Worm (Caenorhabditis elegans) whole organism, young adult: Measurements from ENCODE around the gene F11C7.6.
A peak's percentile ranks its signal among the peaks of the same experiment; 100 is the strongest.
"Not testable (repeated sequence)": the region's sequence is repeated elsewhere in the genome, so short reads cannot be mapped to it uniquely, and the experiment has no call there.

Experiments used
- C17E4.6 ChIP-seq: fragments of 200-800 bp; sonication (Bioruptor generic); IDR thresholded peaks from 2 replicates; pipeline ENCODE4 v1.3.6; 2022; ENCODE audit warnings: missing genetic modification reagents, missing genetic modification characterization, missing compliant biosample characterization
- D2030.7 ChIP-seq: fragments of 200-800 bp; sonication (Bioruptor generic); IDR thresholded peaks from 2 replicates; pipeline ENCODE4 v1.3.6; 2022; ENCODE audit warnings: missing genetic modification reagents, missing genetic modification characterization, missing compliant biosample characterization
- F33H1.4 ChIP-seq: fragments of 200-800 bp; sonication (Bioruptor generic); IDR thresholded peaks from 2 replicates; pipeline ENCODE4 v1.3.6; 2022; ENCODE audit warnings: missing genetic modification reagents, missing genetic modification characterization, missing compliant biosample characterization
- F37B4.10 ChIP-seq: fragments of 200-800 bp; sonication (Bioruptor generic); IDR thresholded peaks from 2 replicates; pipeline ENCODE4 v1.3.6; 2022; ENCODE audit warnings: missing genetic modification characterization, missing compliant biosample characterization
- Y53G8AR.9 ChIP-seq: fragments of 200-800 bp; sonication (Bioruptor generic); conservative IDR thresholded peaks from 2 replicates; pipeline ENCODE4 v1.3.6; 2022; ENCODE audit warnings: missing genetic modification reagents, missing genetic modification characterization, missing compliant biosample characterization
- Y56A3A.18 ChIP-seq: fragments of 200-800 bp; sonication (Bioruptor generic); IDR thresholded peaks from 2 replicates; pipeline ENCODE4 v1.3.6; 2022; ENCODE audit warnings: missing genetic modification reagents, missing genetic modification characterization, missing compliant biosample characterization
- Y95B8A.8 ChIP-seq: fragments of 200-800 bp; sonication (Bioruptor generic); IDR thresholded peaks from 2 replicates; pipeline ENCODE4 v1.3.6; 2022; ENCODE audit warnings: missing genetic modification reagents, missing genetic modification characterization, missing compliant biosample characterization
- aptf-2 ChIP-seq: fragments of 200-800 bp; sonication (Bioruptor generic); conservative IDR thresholded peaks from 2 replicates; pipeline ENCODE4 v1.3.6; 2022; ENCODE audit warnings: missing genetic modification reagents, missing genetic modification characterization, missing compliant biosample characterization
- aptf-3 ChIP-seq: fragments of 200-800 bp; sonication (Bioruptor generic); IDR thresholded peaks from 2 replicates; pipeline ENCODE4 v1.3.6; 2022; ENCODE audit warnings: missing genetic modification characterization, missing compliant biosample characterization
- attf-3 ChIP-seq: fragments of 200-800 bp; sonication (Bioruptor generic); conservative IDR thresholded peaks from 2 replicates; pipeline ENCODE4 v1.3.6; 2022; ENCODE audit warnings: missing genetic modification reagents, missing genetic modification characterization, missing compliant biosample characterization
- attf-6 ChIP-seq: fragments of 200-800 bp; sonication (Bioruptor generic); IDR thresholded peaks from 2 replicates; pipeline ENCODE4 v1.3.6; 2022; ENCODE audit warnings: missing genetic modification reagents, missing genetic modification characterization, missing compliant biosample characterization
- bed-1 ChIP-seq: fragments of 200-800 bp; sonication (Bioruptor generic); IDR thresholded peaks from 2 replicates; pipeline ENCODE4 v1.3.6; 2022; ENCODE audit warnings: missing genetic modification reagents, missing genetic modification characterization, missing compliant biosample characterization
- cebp-1 ChIP-seq, 2 experiments: fragments of 200-800 bp in 1 of 2; sonication (Bioruptor generic) in 1 of 2; sonication (generic microtip) in 1 of 2; IDR thresholded peaks in 1 of 2; optimal IDR thresholded peaks in 1 of 2; 2 replicates each; pipeline versions ENCODE4 v1.3.6 to Lab custom; 2017 to 2022; ENCODE audit warnings: missing compliant biosample characterization in 2 of 2, missing genetic modification characterization in 2 of 2, mild to moderate bottlenecking in 1 of 2, missing genetic modification reagents in 1 of 2, moderate library complexity in 1 of 2
- ceh-40 ChIP-seq: fragments of 200-800 bp; sonication (Bioruptor generic); IDR thresholded peaks from 2 replicates; pipeline ENCODE4 v1.3.6; 2022; ENCODE audit warnings: missing genetic modification characterization, missing compliant biosample characterization
- ceh-58 ChIP-seq: fragments of 200-800 bp; sonication (Bioruptor generic); IDR thresholded peaks from 2 replicates; pipeline ENCODE4 v1.3.6; 2022; ENCODE audit warnings: missing genetic modification characterization, missing compliant biosample characterization
- ceh-91 ChIP-seq: fragments of 200-800 bp; sonication (Bioruptor generic); IDR thresholded peaks from 2 replicates; pipeline ENCODE4 v1.3.6; 2022; ENCODE audit warnings: missing genetic modification reagents, missing genetic modification characterization, missing compliant biosample characterization
- dox-1 ChIP-seq: fragments of 200-800 bp; sonication (Bioruptor generic); IDR thresholded peaks from 2 replicates; pipeline ENCODE4 v1.3.6; 2022; ENCODE audit warnings: missing genetic modification reagents, missing genetic modification characterization, missing compliant biosample characterization
- egl-18 ChIP-seq: fragments of 200-800 bp; sonication (Bioruptor generic); IDR thresholded peaks from 2 replicates; pipeline ENCODE4 v1.3.6; 2022; ENCODE audit warnings: missing genetic modification reagents, missing genetic modification characterization, missing compliant biosample characterization
- egl-44 ChIP-seq: fragments of 200-800 bp; sonication (Bioruptor generic); IDR thresholded peaks from 2 replicates; pipeline ENCODE4 v1.3.6; 2022; ENCODE audit warnings: missing genetic modification reagents, missing genetic modification characterization, missing compliant biosample characterization
- egrh-3 ChIP-seq: fragments of 200-800 bp; sonication (Bioruptor generic); IDR thresholded peaks from 2 replicates; pipeline ENCODE4 v1.3.6; 2022; ENCODE audit warnings: missing genetic modification reagents, missing genetic modification characterization, missing compliant biosample characterization
- ekl-4 ChIP-seq: fragments of 200-800 bp; sonication (Bioruptor generic); IDR thresholded peaks from 2 replicates; pipeline ENCODE4 v1.3.6; 2022; ENCODE audit warnings: missing genetic modification reagents, missing genetic modification characterization, missing compliant biosample characterization
- hsf-1 ChIP-seq: fragments of 200-800 bp; sonication (Bioruptor generic); IDR thresholded peaks from 2 replicates; pipeline ENCODE4 v1.3.6; 2022; ENCODE audit warnings: missing genetic modification reagents, missing genetic modification characterization, missing compliant biosample characterization
- lag-1 ChIP-seq: fragments of 200-800 bp; sonication (Bioruptor generic); IDR thresholded peaks from 2 replicates; pipeline ENCODE4 v1.3.6; 2022; ENCODE audit warnings: missing genetic modification reagents, missing genetic modification characterization, missing compliant biosample characterization
- let-526 ChIP-seq: fragments of 200-800 bp; sonication (Bioruptor generic); IDR thresholded peaks from 2 replicates; pipeline ENCODE4 v1.3.6; 2022; ENCODE audit warnings: missing genetic modification reagents, missing genetic modification characterization, missing compliant biosample characterization
- lin-26 ChIP-seq: fragments of 200-800 bp; sonication (Bioruptor generic); IDR thresholded peaks from 2 replicates; pipeline ENCODE4 v1.3.6; 2022; ENCODE audit warnings: missing genetic modification reagents, missing genetic modification characterization, missing compliant biosample characterization
- madf-3 ChIP-seq: fragments of 200-800 bp; sonication (Bioruptor generic); IDR thresholded peaks from 2 replicates; pipeline ENCODE4 v1.3.6; 2022; ENCODE audit warnings: missing genetic modification reagents, missing genetic modification characterization, missing compliant biosample characterization
- madf-6 ChIP-seq: fragments of 200-800 bp; sonication (Bioruptor generic); IDR thresholded peaks from 2 replicates; pipeline ENCODE4 v1.3.6; 2022; ENCODE audit warnings: missing genetic modification reagents, missing genetic modification characterization, missing compliant biosample characterization
- mcd-1 ChIP-seq: fragments of 200-800 bp; sonication (Bioruptor generic); IDR thresholded peaks from 2 replicates; pipeline ENCODE4 v1.3.6; 2022; ENCODE audit warnings: missing genetic modification reagents, missing genetic modification characterization, missing compliant biosample characterization
- nfya-2 ChIP-seq: fragments of 200-800 bp; sonication (Bioruptor generic); IDR thresholded peaks from 2 replicates; pipeline ENCODE4 v1.3.6; 2022; ENCODE audit warnings: missing genetic modification reagents, missing genetic modification characterization, missing compliant biosample characterization
- nfyb-1 ChIP-seq: fragments of 200-800 bp; sonication (Bioruptor generic); IDR thresholded peaks from 2 replicates; pipeline ENCODE4 v1.3.6; 2022; ENCODE audit warnings: missing genetic modification reagents, missing genetic modification characterization, missing compliant biosample characterization
- nhr-120 ChIP-seq: fragments of 200-800 bp; sonication (Bioruptor generic); IDR thresholded peaks from 2 replicates; pipeline ENCODE4 v1.3.6; 2022; ENCODE audit warnings: missing genetic modification characterization, missing compliant biosample characterization
- pbrm-1 ChIP-seq: fragments of 200-800 bp; sonication (Bioruptor generic); IDR thresholded peaks from 2 replicates; pipeline ENCODE4 v1.3.6; 2022; ENCODE audit warnings: missing genetic modification reagents, missing genetic modification characterization, missing compliant biosample characterization
- rcor-1 ChIP-seq: fragments of 200-800 bp; sonication (Bioruptor generic); IDR thresholded peaks from 2 replicates; pipeline ENCODE4 v1.3.6; 2022; ENCODE audit warnings: missing genetic modification reagents, missing genetic modification characterization, missing compliant biosample characterization
- sea-2 ChIP-seq: fragments of 200-800 bp; sonication (Bioruptor generic); IDR thresholded peaks from 2 replicates; pipeline ENCODE4 v1.3.6; 2022; ENCODE audit warnings: missing genetic modification characterization, missing compliant biosample characterization
- ztf-25 ChIP-seq: fragments of 200-800 bp; sonication (Bioruptor generic); IDR thresholded peaks from 2 replicates; pipeline ENCODE4 v1.3.6; 2022; ENCODE audit warnings: missing genetic modification reagents, missing genetic modification characterization, missing compliant biosample characterization

Gene F11C7.6

DNA sequence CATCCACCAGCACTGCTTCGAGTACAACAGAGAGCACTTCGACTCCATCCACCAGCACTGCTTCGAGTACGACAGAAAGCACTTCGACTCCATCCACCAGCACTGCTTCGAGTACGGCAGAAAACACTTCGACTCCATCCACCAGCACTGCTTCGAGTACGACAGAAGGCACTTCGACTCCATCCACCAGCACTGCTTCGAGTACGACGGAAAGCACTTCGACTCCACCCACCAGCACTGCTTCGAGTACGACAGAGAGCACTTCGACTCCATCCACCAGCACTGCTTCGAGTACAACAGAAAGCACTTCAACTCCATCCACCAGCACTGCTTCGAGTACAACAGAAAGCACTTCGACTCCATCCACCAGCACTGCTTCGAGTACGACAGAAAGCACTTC, 43.3 kb downstream of the F11C7.6 start:
- TF ChIP-seq dox-1 (GFP tag; lab: Robert Waterston, UW): peak; percentile 30; the same call in 1 of the 2 replicates
- peak; percentile 68; the same call in 1 of the 2 replicates for TF ChIP-seq lin-26 (GFP tag; lab: Robert Waterston, UW)
- TF ChIP-seq ekl-4 (GFP tag; lab: Robert Waterston, UW): peak; percentile 30; the same call in 1 of the 2 replicates
- TF ChIP-seq let-526 (GFP tag; lab: Robert Waterston, UW): peak; percentile 13
- peak; percentile 86 for TF ChIP-seq egl-18 (GFP tag; lab: Robert Waterston, UW)
- 0 out of 2 replicates have a peak, but pooled peaks have one; percentile 60 for TF ChIP-seq lag-1
- peak; percentile 76; the same call in 1 of the 2 replicates for TF ChIP-seq F37B4.10
- peak; percentile 40; the same call in 1 of the 2 replicates for TF ChIP-seq attf-6 (GFP tag; lab: Robert Waterston, UW)
- TF ChIP-seq nhr-120 (GFP tag; lab: Robert Waterston, UW): peak; percentile 77; the same call in 1 of the 2 replicates
- TF ChIP-seq ztf-25 (GFP tag; lab: Robert Waterston, UW): peak; percentile 41; the same call in 1 of the 2 replicates
- peak; percentile 71; the same call in 1 of the 2 replicates for TF ChIP-seq hsf-1
- 0 out of 2 replicates have a peak, but pooled peaks have one; percentile 59 for TF ChIP-seq Y56A3A.18 (GFP tag; lab: Robert Waterston, UW)
- 0 out of 2 replicates have a peak, but pooled peaks have one; percentile 6 for TF ChIP-seq egrh-3 (GFP tag; lab: Robert Waterston, UW)
- TF ChIP-seq C17E4.6: 0 out of 2 replicates have a peak, but pooled peaks have one; percentile 35
- 0 out of 2 replicates have a peak, but pooled peaks have one; percentile 41 for TF ChIP-seq nfyb-1 (GFP tag; lab: Robert Waterston, UW)
- peak; percentile 36; the same call in 1 of the 2 replicates for TF ChIP-seq Y53G8AR.9 (GFP tag; lab: Robert Waterston, UW)
- TF ChIP-seq ceh-58 (GFP tag; lab: Robert Waterston, UW): peak; percentile 90; the same call in 1 of the 2 replicates
- peak; percentile 28; the same call in 1 of the 2 replicates for TF ChIP-seq F33H1.4
- TF ChIP-seq pbrm-1 (GFP tag; lab: Robert Waterston, UW): 0 out of 2 replicates have a peak, but pooled peaks have one; percentile 12
- peak; percentile 87; the same call in 1 of the 2 replicates for TF ChIP-seq bed-1 (GFP tag; lab: Robert Waterston, UW)
- TF ChIP-seq madf-3: peak; percentile 85
- TF ChIP-seq mcd-1 (GFP tag; lab: Robert Waterston, UW): peak; percentile 31; the same call in 1 of the 2 replicates
- 0 out of 2 replicates have a peak, but pooled peaks have one; percentile 65 for TF ChIP-seq ceh-40
- TF ChIP-seq rcor-1: peak; percentile 64
- TF ChIP-seq D2030.7 (GFP tag; lab: Robert Waterston, UW): peak; percentile 16; the same call in 1 of the 2 replicates
- 0 out of 2 replicates have a peak, but pooled peaks have one; percentile 10 for TF ChIP-seq ceh-91
- 0 out of 2 replicates have a peak, but pooled peaks have one; percentile 69 for TF ChIP-seq sea-2 (GFP tag; lab: Robert Waterston, UW)
- TF ChIP-seq cebp-1 (GFP tag; IDR thresholded peaks at IDR 0.05; lab: Robert Waterston, UW): peak; percentile 39; the same call in 1 of the 2 replicates
- not testable (repeated sequence) for TF ChIP-seq cebp-1 (tag; optimal IDR thresholded peaks at IDR 0.05; lab: Kevin White, UChicago)
- TF ChIP-seq attf-3: peak; percentile 45; the same call in 1 of the 2 replicates
- TF ChIP-seq Y95B8A.8 (GFP tag; lab: Robert Waterston, UW): peak; percentile 57
- TF ChIP-seq, all 124 proteins: peak for 30; not testable (repeated sequence) for 94

- TF ChIP-seq aptf-2 (GFP tag; lab: Robert Waterston, UW): peak; percentile 38; the same call in 1 of the 2 replicates
- TF ChIP-seq ceh-58 (GFP tag; lab: Robert Waterston, UW): peak; percentile 91; the same call in 1 of the 2 replicates
- TF ChIP-seq nfya-2 (GFP tag; lab: Robert Waterston, UW): 0 out of 2 replicates have a peak, but pooled peaks have one; percentile 32
- 0 out of 2 replicates have a peak, but pooled peaks have one; percentile 21 for TF ChIP-seq bed-1 (GFP tag; lab: Robert Waterston, UW)
- TF ChIP-seq madf-6: 0 out of 2 replicates have a peak, but pooled peaks have one; percentile 13
- 0 out of 2 replicates have a peak, but pooled peaks have one; percentile 48 for TF ChIP-seq egl-18 (GFP tag; lab: Robert Waterston, UW)
- 0 out of 2 replicates have a peak, but pooled peaks have one; percentile 42 for TF ChIP-seq pbrm-1 (GFP tag; lab: Robert Waterston, UW)
- 0 out of 2 replicates have a peak, but pooled peaks have one; percentile 19 for TF ChIP-seq nhr-120 (GFP tag; lab: Robert Waterston, UW)
- TF ChIP-seq aptf-3 (GFP tag; lab: Robert Waterston, UW): peak; percentile 71; the same call in 1 of the 2 replicates
- TF ChIP-seq egl-44: 0 out of 2 replicates have a peak, but pooled peaks have one; percentile 60
Observed at ce11 chrX:17445239-17445638, 43.9 kb downstream of the F11C7.6 start.
